Worm (Caenorhabditis elegans) whole organism, L2 larva: ENCODE data around the gene Y7A5A.3.

Source experiments
- R02D3.7 ChIP-seq: fragments of 150-350 bp; optimal IDR thresholded peaks from 2 replicates; lab custom pipeline; 2014; ENCODE audit warnings: missing biosample characterization, missing genetic modification characterization
- alr-1 ChIP-seq: fragments of 150-350 bp; optimal IDR thresholded peaks from 2 replicates; lab custom pipeline; 2014; ENCODE audit warnings: missing biosample characterization, missing genetic modification characterization
- ceh-82 ChIP-seq: fragments of 150-350 bp; optimal IDR thresholded peaks from 2 replicates; lab custom pipeline; 2014; ENCODE audit warnings: missing biosample characterization, missing genetic modification characterization
- mdl-1 ChIP-seq, 2 experiments: fragments of 150-350 bp in 1 of 2; sonication (generic microtip) in 1 of 2; optimal IDR thresholded peaks; 2 replicates each; lab custom pipeline; 2017; ENCODE audit warnings: missing biosample characterization in 2 of 2, missing genetic modification characterization in 2 of 2
- snpc-4 ChIP-seq: fragments of 150-350 bp; optimal IDR thresholded peaks from 2 replicates; lab custom pipeline; 2014; ENCODE audit warnings: missing biosample characterization, missing genetic modification characterization
- unc-39 ChIP-seq: fragments of 150-350 bp; optimal IDR thresholded peaks from 2 replicates; lab custom pipeline; 2014; ENCODE audit warnings: missing biosample characterization, missing genetic modification characterization
- unc-62 ChIP-seq: fragments of 150-350 bp; optimal IDR thresholded peaks from 2 replicates; lab custom pipeline; 2014; ENCODE audit warnings: missing biosample characterization, missing genetic modification reagents, missing genetic modification characterization
- zag-1 ChIP-seq: fragments of 150-350 bp; optimal IDR thresholded peaks from 2 replicates; lab custom pipeline; 2014; ENCODE audit warnings: missing biosample characterization, missing genetic modification characterization
- ztf-11 ChIP-seq: sonication (generic microtip); optimal IDR thresholded peaks from 2 replicates; lab custom pipeline; 2017; ENCODE audit warnings: missing biosample characterization, missing genetic modification characterization

- TF ChIP-seq snpc-4 (tag; lab: Kevin White, UChicago) (no peak), zag-1 (tag; lab: Kevin White, UChicago) (no peak), unc-39 (no peak), alr-1 (no peak), unc-62 (GFP tag; lab: Kevin White, UChicago) (no peak), ztf-11 (tag; lab: Kevin White, UChicago) (no peak), ceh-82 (no peak), R02D3.7 (tag; lab: Kevin White, UChicago) (no peak), mdl-1 (tag; optimal IDR thresholded peaks at IDR 0.05; lab: Kevin White, UChicago) (no peak)
These were observed at the start of gene Y7A5A.3 for ce11 chrX:15784570-15784969.
